Fruit fly (Drosophila melanogaster) whole organism, prepupa: Measurements from ENCODE around the gene Atg13.

ENCODE experiments used
- CG3919 ChIP-seq: fragments of 200-800 bp; sonication (Bioruptor generic); optimal IDR thresholded peaks from 3 replicates; lab custom pipeline; 2016; ENCODE audit warnings: missing biosample characterization, missing genetic modification characterization
- CG8119 ChIP-seq: fragments of 200-800 bp; sonication (Bioruptor generic); IDR thresholded peaks from 3 replicates; pipeline ENCODE4 v1.3.6; 2022; ENCODE audit warnings: missing biosample characterization, missing genetic modification characterization
- CG8632 ChIP-seq: fragments of 200-800 bp; sonication (Bioruptor generic); optimal IDR thresholded peaks from 3 replicates; lab custom pipeline; 2016; ENCODE audit warnings: missing biosample characterization, missing genetic modification characterization
- Eip75B ChIP-seq: fragments of 200-800 bp; sonication (Bioruptor generic); optimal IDR thresholded peaks from 3 replicates; lab custom pipeline; 2016; ENCODE audit warnings: missing biosample characterization, missing genetic modification characterization
- Eip78C ChIP-seq: fragments of 200-800 bp; sonication (Bioruptor generic); peaks from one replicate; lab custom pipeline; 2016; ENCODE audit warnings: missing biosample characterization, missing genetic modification characterization
- Hr38 ChIP-seq: sonication (Bioruptor generic); optimal IDR thresholded peaks from 2 replicates; lab custom pipeline; 2016; ENCODE audit warnings: missing biosample characterization, missing genetic modification characterization
- net ChIP-seq: fragments of 200-800 bp; sonication (Bioruptor generic); optimal IDR thresholded peaks from 3 replicates; lab custom pipeline; 2016; ENCODE audit warnings: missing biosample characterization, missing genetic modification characterization

- TF ChIP-seq CG3919 (GFP tag; lab: Kevin White, UChicago) (no peak), net (GFP tag; lab: Kevin White, UChicago) (no peak), CG8119 (GFP tag; lab: Robert Waterston, UW) (no peak), CG8632 (GFP tag; lab: Kevin White, UChicago) (no peak), Eip75B (no peak), Eip78C (GFP tag; lab: Kevin White, UChicago) (no peak), Hr38 (GFP tag; lab: Kevin White, UChicago) (no peak)
Measured at dm6 chr3R:8321447-8321846, 28.2 kb upstream of the Atg13 start, which contains the start of gene Or85a.
